Worm (Caenorhabditis elegans): Measurements from ENCODE around the gene hmgs-1.
A peak's percentile ranks its signal among the peaks of the same experiment; 100 is the strongest.

Gene hmgs-1

ce11 chrV:5634445-5634844 lies 49.9 kb downstream of the hmgs-1 start:
- TF ChIP-seq ztf-18 (tag; optimal IDR thresholded peaks at IDR 0.05) (no peak), B0019.2 (GFP tag; conservative IDR thresholded peaks at IDR 0.05) (no peak), ceh-79 (tag; optimal IDR thresholded peaks at IDR 0.05) (no peak), nhr-80 (tag; optimal IDR thresholded peaks at IDR 0.05) (peak; percentile 38)

Data from whole organism, young adult.